Worm (Caenorhabditis elegans): ENCODE results near the gene srx-76.

- TF ChIP-seq mab-5 (tag; optimal IDR thresholded peaks at IDR 0.05) (no peak), ztf-11 (tag; optimal IDR thresholded peaks at IDR 0.05) (no peak), egl-27 (tag; optimal IDR thresholded peaks at IDR 0.05) (no peak), nhr-25 (tag; optimal IDR thresholded peaks at IDR 0.05) (no peak), sma-3 (GFP tag; optimal IDR thresholded peaks at IDR 0.05) (no peak), fos-1 (tag; optimal IDR thresholded peaks at IDR 0.05) (peak; percentile 63), nhr-237 (tag; optimal IDR thresholded peaks at IDR 0.05) (no peak), ama-1 (optimal IDR thresholded peaks at IDR 0.05) (no peak), aly-2 (tag; optimal IDR thresholded peaks at IDR 0.05) (no peak), nhr-11 (tag; optimal IDR thresholded peaks at IDR 0.05) (no peak), snpc-4 (tag; optimal IDR thresholded peaks at IDR 0.05) (no peak), alr-1 (tag; optimal IDR thresholded peaks at IDR 0.05) (no peak), mbf-1 (tag; optimal IDR thresholded peaks at IDR 0.05) (no peak), zag-1 (tag; optimal IDR thresholded peaks at IDR 0.05) (no peak)
Observed at ce11 chrV:11861880-11862544, 29.6 kb upstream of the srx-76 start.

Measured in whole organism, L2 larva.